Worm (Caenorhabditis elegans) whole organism, mixed stage, embryonic: Measurements from ENCODE around the gene egl-9.

ENCODE experiments used
- M03D4.4 ChIP-seq: sonication (generic microtip); optimal IDR thresholded peaks from 2 replicates; lab custom pipeline; 2017; ENCODE audit warnings: mild to moderate bottlenecking, missing genetic modification characterization, missing compliant biosample characterization
- bed-3 ChIP-seq: fragments of 200-800 bp; sonication (Bioruptor generic); optimal IDR thresholded peaks from 3 replicates; lab custom pipeline; 2018; ENCODE audit warnings: mild to moderate bottlenecking, missing genetic modification characterization, moderate library complexity, missing compliant biosample characterization
- blmp-1 ChIP-seq: fragments of 150-350 bp; optimal IDR thresholded peaks from 2 replicates; lab custom pipeline; 2014; ENCODE audit warnings: missing biosample characterization, missing genetic modification characterization
- ceh-39 ChIP-seq: fragments of 150-350 bp; optimal IDR thresholded peaks from 2 replicates; lab custom pipeline; 2014; ENCODE audit warnings: missing biosample characterization, missing genetic modification characterization
- ceh-43 ChIP-seq: fragments of 200-800 bp; sonication (Bioruptor generic); optimal IDR thresholded peaks from 2 replicates; lab custom pipeline; 2018; ENCODE audit warnings: mild to moderate bottlenecking, missing genetic modification characterization, moderate library complexity, missing compliant biosample characterization
- ceh-83 ChIP-seq: fragments of 200-800 bp; sonication (Bioruptor generic); optimal IDR thresholded peaks from 2 replicates; lab custom pipeline; 2018; ENCODE audit warnings: mild to moderate bottlenecking, missing genetic modification characterization, missing compliant biosample characterization
- ces-1 ChIP-seq: fragments of 150-350 bp; optimal IDR thresholded peaks from 2 replicates; lab custom pipeline; 2014; ENCODE audit warnings: missing biosample characterization, missing genetic modification reagents, missing genetic modification characterization
- cnd-1 ChIP-seq: fragments of 200-800 bp; sonication (Bioruptor generic); optimal IDR thresholded peaks from 2 replicates; lab custom pipeline; 2018; ENCODE audit warnings: mild to moderate bottlenecking, missing genetic modification characterization, missing compliant biosample characterization
- drap-1 ChIP-seq: fragments of 200-800 bp; sonication (Bioruptor generic); optimal IDR thresholded peaks from 3 replicates; lab custom pipeline; 2018; ENCODE audit warnings: mild to moderate bottlenecking, missing genetic modification characterization, missing compliant biosample characterization
- elt-1 ChIP-seq: sonication (generic microtip); optimal IDR thresholded peaks from 2 replicates; lab custom pipeline; 2017; ENCODE audit warnings: missing genetic modification characterization, mild to moderate bottlenecking, missing compliant biosample characterization, antibody characterized with exemption, moderate library complexity, borderline replicate concordance; ENCODE audit not compliant: insufficient read depth
- elt-3 ChIP-seq: fragments of 150-350 bp; optimal IDR thresholded peaks from 2 replicates; lab custom pipeline; 2014; ENCODE audit warnings: missing biosample characterization, missing genetic modification characterization
- flh-1 ChIP-seq: fragments of 200-800 bp; sonication (Bioruptor generic); optimal IDR thresholded peaks from 2 replicates; lab custom pipeline; 2018; ENCODE audit warnings: mild to moderate bottlenecking, missing genetic modification characterization, moderate library complexity, missing compliant biosample characterization
- ham-2 ChIP-seq: fragments of 200-800 bp; sonication (Bioruptor generic); optimal IDR thresholded peaks from 2 replicates; lab custom pipeline; 2018; ENCODE audit warnings: mild to moderate bottlenecking, missing genetic modification characterization, missing compliant biosample characterization
- hlh-1 ChIP-seq: fragments of 150-350 bp; optimal IDR thresholded peaks from 2 replicates; lab custom pipeline; 2014; ENCODE audit warnings: missing biosample characterization, missing genetic modification reagents, missing genetic modification characterization
- lin-32 ChIP-seq: fragments of 200-800 bp; sonication (Bioruptor generic); optimal IDR thresholded peaks from 2 replicates; lab custom pipeline; 2018; ENCODE audit warnings: mild to moderate bottlenecking, missing genetic modification characterization, missing compliant biosample characterization
- lsy-2 ChIP-seq: fragments of 150-350 bp; optimal IDR thresholded peaks from 2 replicates; lab custom pipeline; 2014; ENCODE audit warnings: missing biosample characterization, missing genetic modification characterization
- mab-5 ChIP-seq: fragments of 150-350 bp; optimal IDR thresholded peaks from 2 replicates; lab custom pipeline; 2014; ENCODE audit warnings: missing biosample characterization, missing genetic modification characterization
- mep-1 ChIP-seq: fragments of 150-350 bp; optimal IDR thresholded peaks from 2 replicates; lab custom pipeline; 2017; ENCODE audit warnings: missing biosample characterization, missing genetic modification reagents, missing genetic modification characterization, inconsistent platforms
- mls-2 ChIP-seq: sonication (generic microtip); optimal IDR thresholded peaks from 2 replicates; lab custom pipeline; 2016; ENCODE audit warnings: mild to moderate bottlenecking, missing genetic modification characterization, moderate library complexity, missing compliant biosample characterization
- nhr-12 ChIP-seq: fragments of 150-350 bp; optimal IDR thresholded peaks from 2 replicates; lab custom pipeline; 2014; ENCODE audit warnings: missing biosample characterization, missing genetic modification characterization
- nhr-2 ChIP-seq: fragments of 150-350 bp; optimal IDR thresholded peaks from 2 replicates; lab custom pipeline; 2014; ENCODE audit warnings: missing biosample characterization, missing genetic modification characterization
- nhr-237 ChIP-seq: fragments of 150-350 bp; optimal IDR thresholded peaks from 2 replicates; lab custom pipeline; 2014; ENCODE audit warnings: missing biosample characterization, missing genetic modification characterization
- nhr-28 ChIP-seq: fragments of 150-350 bp; optimal IDR thresholded peaks from 2 replicates; lab custom pipeline; 2014; ENCODE audit warnings: missing biosample characterization, missing genetic modification characterization
- nhr-76 ChIP-seq: sonication (generic microtip); optimal IDR thresholded peaks from 2 replicates; lab custom pipeline; 2017; ENCODE audit warnings: missing biosample characterization, missing genetic modification characterization
- pha-4 ChIP-seq: fragments of 150-350 bp; optimal IDR thresholded peaks from 2 replicates; lab custom pipeline; 2018; ENCODE audit warnings: missing biosample characterization, missing genetic modification reagents, missing genetic modification characterization
- sem-2 ChIP-seq: fragments of 200-800 bp; sonication (Bioruptor generic); optimal IDR thresholded peaks from 2 replicates; lab custom pipeline; 2018; ENCODE audit warnings: mild to moderate bottlenecking, missing genetic modification characterization, missing compliant biosample characterization
- snpc-4 ChIP-seq: fragments of 150-350 bp; optimal IDR thresholded peaks from 2 replicates; lab custom pipeline; 2014; ENCODE audit warnings: missing biosample characterization, missing genetic modification characterization
- sptf-1 ChIP-seq: sonication (generic microtip); optimal IDR thresholded peaks from 2 replicates; lab custom pipeline; 2017; ENCODE audit warnings: mild to moderate bottlenecking, missing genetic modification characterization, moderate library complexity, missing compliant biosample characterization
- tbx-8 ChIP-seq: fragments of 200-800 bp; sonication (Bioruptor generic); optimal IDR thresholded peaks from 2 replicates; lab custom pipeline; 2018; ENCODE audit warnings: mild to moderate bottlenecking, missing genetic modification characterization, moderate library complexity, missing compliant biosample characterization
- unc-120 ChIP-seq: sonication (generic microtip); optimal IDR thresholded peaks from 2 replicates; lab custom pipeline; 2017; ENCODE audit warnings: missing genetic modification characterization, missing compliant biosample characterization; ENCODE audit not compliant: poor library complexity, severe bottlenecking
- unc-62 ChIP-seq: fragments of 150-350 bp; optimal IDR thresholded peaks from 2 replicates; lab custom pipeline; 2014; ENCODE audit warnings: missing biosample characterization, missing genetic modification reagents, missing genetic modification characterization
- zip-8 ChIP-seq: fragments of 150-350 bp; optimal IDR thresholded peaks from 2 replicates; lab custom pipeline; 2014; ENCODE audit warnings: missing biosample characterization, missing genetic modification characterization
- ztf-11 ChIP-seq: fragments of 150-350 bp; optimal IDR thresholded peaks from 2 replicates; lab custom pipeline; 2014; ENCODE audit warnings: missing biosample characterization, missing genetic modification characterization

The egl-9 gene

DNA sequence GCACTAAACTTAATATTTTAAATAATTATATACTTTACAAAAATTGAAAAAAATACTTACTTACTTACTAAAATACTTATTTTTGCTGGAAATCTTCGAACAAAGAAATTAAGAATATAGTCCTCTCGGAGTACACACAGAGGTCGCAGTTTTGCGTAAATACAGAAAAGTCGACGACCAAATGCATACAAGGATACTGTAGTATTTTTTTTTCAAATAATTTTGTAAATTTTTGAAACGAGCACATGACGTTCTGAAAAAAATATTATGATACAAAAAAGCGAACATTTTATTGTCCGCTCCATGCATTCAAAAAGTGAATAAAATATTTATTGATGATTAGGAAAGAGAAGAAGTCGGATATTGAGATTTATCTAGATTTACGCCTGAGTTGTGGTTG, 42.1 kb upstream of the egl-9 start, which contains the start of gene apc-10:
Gene apc-10, minus strand, starts transcription at position 101 of the 400 bp plus-strand sequence.
- TF ChIP-seq mls-2 (tag; lab: Kevin White, UChicago) (no peak), hlh-1 (tag; lab: Kevin White, UChicago) (no peak), unc-62 (no peak), blmp-1 (tag; lab: Kevin White, UChicago) (no peak), mab-5 (tag; lab: Kevin White, UChicago) (no peak), bed-3 (GFP tag; lab: Kevin White, UChicago) (no peak), lsy-2 (tag; lab: Kevin White, UChicago) (no peak), cnd-1 (no peak), drap-1 (no peak), nhr-12 (no peak), nhr-237 (no peak), mep-1 (tag; lab: Kevin White, UChicago) (no peak), ceh-83 (no peak), nhr-28 (no peak), tbx-8 (no peak), nhr-2 (tag; lab: Kevin White, UChicago) (no peak), sptf-1 (no peak)
- TF ChIP-seq, all 35 proteins: peak for 0

DNA sequence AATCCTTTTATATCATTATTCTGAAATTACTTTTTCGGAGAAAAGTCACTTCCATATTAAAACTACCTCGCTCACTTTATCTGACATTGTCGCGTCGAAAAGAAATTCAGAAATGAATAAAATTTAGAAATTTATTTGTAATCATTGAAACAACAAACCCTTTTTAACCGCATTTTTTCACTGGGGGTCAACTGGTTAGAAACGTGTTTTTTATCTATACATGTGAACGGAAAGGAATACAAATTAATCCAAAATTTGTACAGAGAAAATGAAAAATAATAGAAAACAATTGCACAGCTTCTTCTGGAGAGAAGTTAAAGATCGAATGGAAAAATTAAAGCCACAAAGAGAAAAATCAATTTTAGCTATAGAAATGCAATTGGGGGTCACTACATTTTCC, 39.7 kb upstream of the egl-9 start, which contains the start of gene tag-314:
Gene tag-314, minus strand, starts transcription at position 101 of the 400 bp plus-strand sequence.
- TF ChIP-seq ham-2 = no peak
- TF ChIP-seq bed-3 (GFP tag; lab: Kevin White, UChicago) = no peak
- TF ChIP-seq unc-62 = no peak
- TF ChIP-seq snpc-4 (tag; lab: Kevin White, UChicago) = no peak
- no peak for TF ChIP-seq hlh-1 (tag; lab: Kevin White, UChicago)
- no peak for TF ChIP-seq nhr-2 (tag; lab: Kevin White, UChicago)
- TF ChIP-seq sem-2 (GFP tag; lab: Kevin White, UChicago) = no peak
- no peak for TF ChIP-seq lin-32 (GFP tag; lab: Kevin White, UChicago)
- TF ChIP-seq blmp-1 (tag; lab: Kevin White, UChicago) = no peak
- TF ChIP-seq elt-1 (tag; lab: Kevin White, UChicago) = no peak
- no peak for TF ChIP-seq mab-5 (tag; lab: Kevin White, UChicago)
- TF ChIP-seq elt-3 = no peak
- no peak for TF ChIP-seq drap-1
- no peak for TF ChIP-seq nhr-76 (tag; lab: Kevin White, UChicago)
- TF ChIP-seq ceh-83 = no peak
- no peak for TF ChIP-seq unc-120 (tag; lab: Kevin White, UChicago)
- TF ChIP-seq ces-1 = no peak
- no peak for TF ChIP-seq zip-8 (tag; lab: Kevin White, UChicago)
- no peak for TF ChIP-seq mls-2 (tag; lab: Kevin White, UChicago)
- TF ChIP-seq ceh-39 (tag; lab: Kevin White, UChicago) = no peak

DNA sequence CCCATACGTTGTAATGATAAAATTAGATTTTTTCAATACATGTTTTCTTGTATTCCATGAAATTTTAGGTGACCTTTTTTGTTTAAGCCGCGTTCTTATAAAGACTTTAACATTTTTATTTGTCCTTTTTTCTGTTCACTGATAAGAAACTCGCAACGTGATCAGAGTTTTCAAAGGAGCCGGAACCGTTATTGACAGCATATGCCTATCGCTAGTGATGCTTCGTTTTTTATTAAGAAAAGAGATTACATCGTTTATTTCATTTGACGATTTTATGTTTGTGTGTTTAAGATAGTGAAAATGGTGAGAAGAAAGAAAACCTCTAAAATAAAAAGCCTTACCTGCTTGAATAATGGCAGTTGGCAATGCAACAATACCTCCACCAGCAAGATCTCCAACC, 35.7 kb upstream of the egl-9 start:
- TF ChIP-seq ceh-43 (GFP tag; lab: Kevin White, UChicago) (no peak), flh-1 (no peak), nhr-12 (no peak), tbx-8 (no peak), blmp-1 (tag; lab: Kevin White, UChicago) (no peak), sem-2 (GFP tag; lab: Kevin White, UChicago) (no peak), ceh-39 (tag; lab: Kevin White, UChicago) (no peak), unc-120 (tag; lab: Kevin White, UChicago) (no peak), nhr-237 (no peak), elt-3 (no peak), lin-32 (GFP tag; lab: Kevin White, UChicago) (no peak), lsy-2 (tag; lab: Kevin White, UChicago) (no peak), snpc-4 (tag; lab: Kevin White, UChicago) (no peak), zip-8 (tag; lab: Kevin White, UChicago) (no peak), sptf-1 (no peak), cnd-1 (no peak), pha-4 (tag; lab: Kevin White, UChicago) (no peak), ceh-83 (no peak)

DNA sequence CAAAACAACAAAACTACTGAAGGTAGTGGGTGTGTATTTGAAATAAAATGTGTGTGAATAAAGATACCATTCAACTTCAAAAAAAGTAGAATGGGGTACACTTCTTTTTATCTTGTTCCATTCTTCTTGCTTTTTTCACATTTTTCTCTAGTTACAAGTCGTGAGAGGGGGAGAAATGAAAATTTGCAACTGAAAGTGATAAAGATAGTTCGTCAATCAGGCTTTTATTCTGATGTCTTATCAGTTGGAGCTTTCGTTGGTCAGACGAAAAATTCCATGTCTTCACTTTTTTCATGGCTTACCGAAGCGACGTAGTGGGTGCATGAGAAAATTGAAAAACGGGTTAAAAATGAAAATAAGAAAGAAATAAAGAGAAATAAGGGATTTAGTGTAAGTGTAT, 34.6 kb upstream of the egl-9 start, which contains the start of gene Y32F6A.4:
Gene Y32F6A.4, minus strand, starts transcription at position 347 of the 400 bp plus-strand sequence.
- TF ChIP-seq lsy-2 (tag; lab: Kevin White, UChicago) = no peak
- TF ChIP-seq unc-120 (tag; lab: Kevin White, UChicago) = no peak
- TF ChIP-seq sem-2 (GFP tag; lab: Kevin White, UChicago) = no peak
- no peak for TF ChIP-seq elt-3
- TF ChIP-seq ceh-39 (tag; lab: Kevin White, UChicago) = no peak
- TF ChIP-seq elt-1 (tag; lab: Kevin White, UChicago) = no peak
- TF ChIP-seq drap-1 = no peak
- TF ChIP-seq ceh-43 (GFP tag; lab: Kevin White, UChicago) = no peak
- TF ChIP-seq snpc-4 (tag; lab: Kevin White, UChicago) = no peak
- TF ChIP-seq mab-5 (tag; lab: Kevin White, UChicago) = no peak
- no peak for TF ChIP-seq ztf-11 (tag; lab: Kevin White, UChicago)
- TF ChIP-seq M03D4.4 (tag; lab: Kevin White, UChicago) = no peak
- no peak for TF ChIP-seq nhr-12
- TF ChIP-seq, all 35 proteins: peak for 0
